Worm (Caenorhabditis elegans) whole organism, L3 larva: ENCODE measurements around the gene unc-112.

Experiments
- R02D3.7 ChIP-seq: fragments of 150-350 bp; optimal IDR thresholded peaks from 2 replicates; lab custom pipeline; 2014; ENCODE audit warnings: missing biosample characterization, missing genetic modification characterization
- ZK546.5 ChIP-seq: sonication (generic microtip); optimal IDR thresholded peaks from 2 replicates; lab custom pipeline; 2017; ENCODE audit warnings: missing biosample characterization, missing genetic modification characterization
- ama-1 ChIP-seq: fragments of 150-350 bp; optimal IDR thresholded peaks from 2 replicates; lab custom pipeline; 2018
- ceh-16 ChIP-seq: sonication (generic microtip); optimal IDR thresholded peaks from 2 replicates; lab custom pipeline; 2017; ENCODE audit warnings: missing biosample characterization, missing genetic modification characterization
- ceh-28 ChIP-seq: fragments of 150-350 bp; optimal IDR thresholded peaks from 2 replicates; lab custom pipeline; 2014; ENCODE audit warnings: missing biosample characterization, missing genetic modification reagents, missing genetic modification characterization
- ceh-82 ChIP-seq: fragments of 150-350 bp; optimal IDR thresholded peaks from 2 replicates; lab custom pipeline; 2014; ENCODE audit warnings: missing biosample characterization, missing genetic modification characterization
- ceh-9 ChIP-seq: sonication (generic microtip); optimal IDR thresholded peaks from 2 replicates; lab custom pipeline; 2018; ENCODE audit warnings: missing biosample characterization, missing genetic modification characterization
- egl-27 ChIP-seq: sonication (generic microtip); optimal IDR thresholded peaks from 4 replicates; lab custom pipeline; 2017; ENCODE audit warnings: missing biosample characterization, missing genetic modification reagents, missing genetic modification characterization
- egl-5 ChIP-seq: fragments of 150-350 bp; optimal IDR thresholded peaks from 2 replicates; lab custom pipeline; 2017; ENCODE audit warnings: missing biosample characterization, missing genetic modification reagents, missing genetic modification characterization, inconsistent platforms
- elt-2 ChIP-seq: sonication (generic microtip); optimal IDR thresholded peaks from 2 replicates; lab custom pipeline; 2016; ENCODE audit warnings: missing genetic modification reagents, mild to moderate bottlenecking, missing genetic modification characterization, missing compliant biosample characterization
- fkh-2 ChIP-seq: fragments of 150-350 bp; optimal IDR thresholded peaks from 2 replicates; lab custom pipeline; 2014; ENCODE audit warnings: missing biosample characterization, missing genetic modification reagents, missing genetic modification characterization
- fos-1 ChIP-seq: fragments of 150-350 bp; optimal IDR thresholded peaks from 2 replicates; lab custom pipeline; 2014; ENCODE audit warnings: missing biosample characterization, missing genetic modification characterization
- lin-39 ChIP-seq: fragments of 150-350 bp; optimal IDR thresholded peaks from 2 replicates; lab custom pipeline; 2018; ENCODE audit warnings: missing biosample characterization, missing genetic modification reagents, missing genetic modification characterization
- lsy-12 ChIP-seq: sonication (generic microtip); optimal IDR thresholded peaks from 2 replicates; lab custom pipeline; 2016; ENCODE audit warnings: mild to moderate bottlenecking, missing genetic modification characterization, missing compliant biosample characterization
- mml-1 ChIP-seq: fragments of 150-350 bp; sonication (generic microtip); optimal IDR thresholded peaks from 3 replicates; lab custom pipeline; 2014; ENCODE audit warnings: missing biosample characterization, missing genetic modification characterization
- nfya-1 ChIP-seq: sonication (generic microtip); optimal IDR thresholded peaks from 2 replicates; lab custom pipeline; 2017; ENCODE audit warnings: missing genetic modification characterization, mild to moderate bottlenecking, missing compliant biosample characterization, antibody characterized with exemption, moderate library complexity; ENCODE audit not compliant: insufficient read depth
- nhr-11 ChIP-seq: fragments of 150-350 bp; optimal IDR thresholded peaks from 2 replicates; lab custom pipeline; 2014; ENCODE audit warnings: missing biosample characterization, missing genetic modification characterization
- nhr-12 ChIP-seq: fragments of 150-350 bp; optimal IDR thresholded peaks from 2 replicates; lab custom pipeline; 2014; ENCODE audit warnings: missing biosample characterization, missing genetic modification characterization
- nhr-23 ChIP-seq: fragments of 150-350 bp; optimal IDR thresholded peaks from 2 replicates; lab custom pipeline; 2014; ENCODE audit warnings: missing biosample characterization, missing genetic modification reagents, missing genetic modification characterization
- nhr-237 ChIP-seq: fragments of 150-350 bp; optimal IDR thresholded peaks from 2 replicates; lab custom pipeline; 2014; ENCODE audit warnings: missing biosample characterization, missing genetic modification characterization
- nhr-25 ChIP-seq: sonication (generic microtip); optimal IDR thresholded peaks from 2 replicates; lab custom pipeline; 2017; ENCODE audit warnings: missing biosample characterization, missing genetic modification characterization
- nhr-28 ChIP-seq: fragments of 150-350 bp; optimal IDR thresholded peaks from 2 replicates; lab custom pipeline; 2014; ENCODE audit warnings: missing biosample characterization, missing genetic modification characterization
- nhr-76 ChIP-seq: fragments of 150-350 bp; sonication (generic microtip); optimal IDR thresholded peaks from 5 replicates; lab custom pipeline; 2014; ENCODE audit warnings: missing biosample characterization, missing genetic modification characterization
- pha-4 ChIP-seq: fragments of 150-350 bp; optimal IDR thresholded peaks from 2 replicates; lab custom pipeline; 2014; ENCODE audit warnings: missing biosample characterization, missing genetic modification reagents, missing genetic modification characterization
- tbx-2 ChIP-seq: sonication (generic microtip); optimal IDR thresholded peaks from 2 replicates; lab custom pipeline; 2016; ENCODE audit warnings: mild to moderate bottlenecking, missing genetic modification characterization, missing compliant biosample characterization
- unc-62 ChIP-seq: fragments of 150-350 bp; sonication (generic microtip); optimal IDR thresholded peaks from 4 replicates; lab custom pipeline; 2014; ENCODE audit warnings: missing biosample characterization, missing genetic modification reagents, missing genetic modification characterization
- zag-1 ChIP-seq: fragments of 150-350 bp; optimal IDR thresholded peaks from 2 replicates; lab custom pipeline; 2014; ENCODE audit warnings: missing biosample characterization, missing genetic modification characterization

The unc-112 gene

DNA sequence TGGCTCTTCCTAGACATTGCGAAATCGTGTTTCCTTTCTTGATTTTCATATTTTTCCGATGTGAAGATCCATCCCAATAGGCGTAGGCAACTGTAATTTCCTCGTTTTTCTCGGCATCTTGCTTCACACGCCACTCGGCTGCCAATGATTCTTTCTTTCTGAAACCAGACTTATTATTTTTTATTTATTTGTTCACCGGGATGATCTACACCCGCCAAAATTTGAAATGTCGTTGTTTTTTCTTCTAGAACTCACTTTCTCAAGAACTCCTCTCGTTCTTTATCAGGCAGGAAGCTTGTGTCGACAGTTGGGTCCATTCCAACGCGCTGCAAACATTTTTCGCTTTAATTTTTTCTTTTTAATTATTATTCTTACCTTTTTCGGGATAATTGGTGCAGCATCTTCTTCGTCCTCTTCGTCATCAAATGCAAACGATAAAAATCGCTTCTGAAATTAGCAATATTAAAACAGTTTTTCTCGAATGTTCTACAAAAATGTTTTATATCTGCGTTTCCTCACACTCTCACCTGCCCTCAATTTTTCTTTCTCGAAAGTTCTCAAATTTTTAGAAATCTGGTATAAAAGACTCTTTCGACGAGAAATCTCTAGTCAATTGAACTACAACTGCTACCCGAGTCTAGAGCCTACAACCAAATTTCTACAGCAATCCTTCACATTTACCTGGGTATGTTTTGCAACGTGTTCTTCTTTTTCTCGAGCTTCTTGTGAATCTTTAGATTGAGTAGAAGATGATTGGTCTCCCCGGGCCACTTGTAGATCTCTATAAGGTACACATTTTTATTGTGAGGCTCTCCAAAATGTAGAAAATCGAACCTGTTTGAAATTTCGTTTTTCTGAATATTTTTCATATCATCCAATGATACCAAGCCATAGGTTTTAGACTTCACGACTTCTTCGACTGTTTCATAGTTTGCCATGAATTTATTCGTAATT, 11.8 kb downstream of the unc-112 start, which contains the start of gene hsp-90:
Gene hsp-90, plus strand, starts transcription at position 560 of the 954 bp plus-strand sequence.
- TF ChIP-seq mml-1 (tag; lab: Kevin White, UChicago) (no peak), nhr-237 (tag; lab: Kevin White, UChicago) (no peak), lsy-12 (tag; lab: Kevin White, UChicago) (no peak), nhr-25 (tag; lab: Kevin White, UChicago) (peak; percentile 23), nhr-28 (no peak), unc-62 (GFP tag; lab: Kevin White, UChicago) (no peak), ama-1 (lab: Kevin White, UChicago) (peak; percentile 47), nhr-23 (tag; lab: Kevin White, UChicago) (peak; percentile 9), elt-2 (tag; lab: Kevin White, UChicago) (peak; percentile 6)

ce11 chrV:14683926-14684325, 12.5 kb downstream of the unc-112 start:
- no peak for TF ChIP-seq ceh-16 (tag; lab: Kevin White, UChicago)
- TF ChIP-seq ceh-82 (tag; lab: Kevin White, UChicago): no peak
- no peak for TF ChIP-seq tbx-2 (tag; lab: Kevin White, UChicago)
- no peak for TF ChIP-seq ZK546.5 (tag; lab: Kevin White, UChicago)

DNA sequence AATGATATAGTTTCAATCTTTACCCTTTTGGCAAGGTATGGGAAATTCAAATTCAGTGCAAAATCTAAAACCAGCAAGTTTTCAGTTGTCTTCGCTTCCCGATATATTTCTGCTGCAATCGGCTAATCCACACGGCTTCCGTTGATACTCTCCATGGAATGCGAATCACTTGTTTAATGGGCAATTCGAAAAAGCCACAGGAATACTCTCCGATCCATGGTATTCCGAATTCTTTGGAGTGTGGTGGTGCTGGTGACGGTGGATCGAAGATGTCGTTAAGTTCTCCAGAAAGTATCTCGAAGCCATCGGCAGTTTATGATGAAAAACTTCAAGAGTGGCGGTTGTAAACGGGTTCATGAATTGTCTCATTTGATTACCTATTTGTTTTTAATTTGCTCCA, 13.2 kb downstream of the unc-112 start:
- TF ChIP-seq nfya-1 (tag; lab: Kevin White, UChicago): no peak
- no peak for TF ChIP-seq egl-5 (tag; lab: Kevin White, UChicago)
- TF ChIP-seq ama-1 (lab: Kevin White, UChicago): peak; percentile 83

ce11 chrV:14682870-14683269, 13.6 kb downstream of the unc-112 start:
- TF ChIP-seq egl-5 (tag; lab: Kevin White, UChicago) (no peak), nfya-1 (tag; lab: Kevin White, UChicago) (no peak)

DNA sequence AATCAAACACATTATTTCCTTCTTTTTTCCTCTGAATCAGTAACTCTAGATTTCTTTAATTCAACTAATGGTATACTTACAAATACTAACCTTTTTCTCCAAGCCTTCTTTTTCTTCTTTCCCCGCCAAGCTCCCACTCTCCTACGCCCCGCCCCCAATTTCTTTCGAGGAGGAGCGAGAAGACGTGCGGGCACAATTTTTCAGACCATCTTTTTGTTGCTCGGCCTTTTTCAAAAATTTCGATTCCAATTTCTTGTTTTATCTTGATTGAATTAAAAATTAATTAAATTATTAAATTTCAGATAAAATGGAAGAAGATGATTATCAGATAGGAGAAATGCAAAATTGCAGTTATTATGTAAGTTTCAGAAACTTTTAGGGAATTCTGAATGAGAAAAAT, 16.4 kb downstream of the unc-112 start, which contains the start of gene C47E8.3:
Gene C47E8.3, plus strand, starts transcription at position 301 of the 400 bp plus-strand sequence.
- TF ChIP-seq ceh-28 (tag; lab: Kevin White, UChicago) (no peak), nhr-12 (tag; lab: Kevin White, UChicago) (no peak), pha-4 (tag; lab: Kevin White, UChicago) (no peak), lin-39 (tag; lab: Kevin White, UChicago) (no peak), ceh-82 (tag; lab: Kevin White, UChicago) (no peak)

DNA sequence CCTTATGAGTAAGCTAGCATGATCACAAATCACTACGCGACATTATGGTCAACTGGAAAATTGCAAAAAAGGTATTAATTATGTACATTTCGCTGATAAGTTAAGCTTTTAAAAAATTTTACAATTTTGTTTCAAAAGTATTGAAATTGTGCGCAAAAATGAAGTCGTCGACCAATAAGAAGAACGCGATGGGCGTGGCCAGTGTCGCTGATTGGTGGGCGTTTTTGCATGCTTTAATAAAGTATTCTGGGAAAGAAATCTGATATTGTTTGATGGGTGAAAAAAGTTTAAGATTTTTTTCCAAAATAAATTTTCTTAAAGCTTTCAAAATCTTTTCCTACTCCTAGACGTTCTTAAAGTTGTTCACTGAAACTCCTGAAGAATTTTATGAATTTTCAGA, 18.2 kb downstream of the unc-112 start:
- TF ChIP-seq egl-27 (tag; lab: Kevin White, UChicago) (no peak), ceh-16 (tag; lab: Kevin White, UChicago) (no peak), nfya-1 (tag; lab: Kevin White, UChicago) (peak; percentile 80)

- no peak for TF ChIP-seq ceh-82 (tag; lab: Kevin White, UChicago)
- TF ChIP-seq nhr-76: no peak
- TF ChIP-seq nhr-11: no peak
- no peak for TF ChIP-seq ceh-9 (tag; lab: Kevin White, UChicago)
- no peak for TF ChIP-seq zag-1 (tag; lab: Kevin White, UChicago)
- no peak for TF ChIP-seq lin-39 (tag; lab: Kevin White, UChicago)
- no peak for TF ChIP-seq unc-62 (GFP tag; lab: Kevin White, UChicago)
- no peak for TF ChIP-seq fkh-2
- no peak for TF ChIP-seq fos-1 (tag; lab: Kevin White, UChicago)
- TF ChIP-seq tbx-2 (tag; lab: Kevin White, UChicago): no peak
- TF ChIP-seq R02D3.7 (tag; lab: Kevin White, UChicago): no peak
Measured at ce11 chrV:14665728-14666127, 30.7 kb downstream of the unc-112 start, which contains the start of gene C47E8.1. TSS of gene C47E8.1 (plus strand) at chrV:14666028.
